Worm (Caenorhabditis elegans) whole organism, L4 larva: Measurements from ENCODE around the gene sqv-3.

ENCODE experiments used
- Y48G9A.11 ChIP-seq: fragments of 200-800 bp; sonication (Bioruptor generic); IDR thresholded peaks from 2 replicates; pipeline ENCODE4 v1.3.6; 2022; ENCODE audit warnings: missing genetic modification reagents, missing genetic modification characterization, missing compliant biosample characterization
- Y75B8A.6 ChIP-seq: fragments of 200-800 bp; sonication (Bioruptor generic); IDR thresholded peaks from 2 replicates; pipeline ENCODE4 v1.3.6; 2022; ENCODE audit warnings: missing genetic modification reagents, missing genetic modification characterization, missing compliant biosample characterization
- lir-3 ChIP-seq: sonication (generic microtip); optimal IDR thresholded peaks from 2 replicates; lab custom pipeline; 2016; ENCODE audit warnings: mild to moderate bottlenecking, missing genetic modification characterization, missing compliant biosample characterization
- pqm-1 ChIP-seq: sonication (generic microtip); optimal IDR thresholded peaks from 2 replicates; lab custom pipeline; 2017; ENCODE audit warnings: missing biosample characterization, missing genetic modification characterization
- zag-1 ChIP-seq: fragments of 150-350 bp; optimal IDR thresholded peaks from 2 replicates; lab custom pipeline; 2014; ENCODE audit warnings: missing biosample characterization, missing genetic modification characterization

ce11 chrIII:9772394-9772793 lies 7.8 kb downstream of the sqv-3 start:
- no peak for TF ChIP-seq Y48G9A.11 (GFP tag; lab: Robert Waterston, UW)
- TF ChIP-seq pqm-1: no peak
- TF ChIP-seq Y75B8A.6 (GFP tag; lab: Robert Waterston, UW): no peak
- no peak for TF ChIP-seq lir-3 (tag; lab: Kevin White, UChicago)
- no peak for TF ChIP-seq zag-1 (tag; lab: Kevin White, UChicago)
